Fruit fly (Drosophila melanogaster) whole organism, wandering third instar larva: Measurements from ENCODE around the gene CG12607.

ENCODE experiments used
- HLH106 ChIP-seq: fragments of 200-800 bp; optimal IDR thresholded peaks from 3 replicates; lab custom pipeline; 2019; ENCODE audit warnings: missing biosample characterization, mild to moderate bottlenecking, missing genetic modification characterization, moderate library complexity
- Vsx2 ChIP-seq: fragments of 200-300, 225-300 bp; sonication (Bioruptor generic); optimal IDR thresholded peaks from 2 replicates; lab custom pipeline; 2018; ENCODE audit warnings: missing biosample characterization, missing genetic modification characterization; ENCODE audit not compliant: partially characterized antibody

DNA sequence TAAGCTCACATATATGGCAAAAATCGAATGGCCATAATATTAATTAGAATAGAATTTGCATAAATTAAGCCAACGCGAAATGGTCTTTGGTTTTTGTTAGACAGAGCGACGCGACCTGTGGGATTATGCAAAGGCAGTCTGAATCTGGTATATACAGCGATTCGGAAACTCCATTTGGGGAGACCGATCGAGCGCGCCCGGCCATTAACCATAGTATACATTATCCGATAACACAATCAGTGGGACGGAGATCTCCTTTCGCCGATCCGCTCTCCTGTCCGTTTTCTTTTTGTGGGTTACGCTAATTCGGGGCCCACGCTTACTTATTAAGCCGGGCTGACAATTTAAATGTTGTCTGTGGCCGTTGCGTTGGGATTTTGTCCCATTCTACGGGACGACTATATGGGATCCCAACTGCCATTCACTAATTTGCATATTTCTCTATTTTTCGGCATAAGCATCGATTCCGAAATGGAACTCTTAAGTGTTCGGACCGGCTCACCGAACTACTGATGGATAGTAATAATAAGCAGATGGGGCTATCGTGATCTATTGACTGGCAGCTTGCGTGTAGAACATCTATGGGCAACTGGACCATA, 31.4 kb downstream of the CG12607 start:
- TF ChIP-seq Vsx2 = no peak
- no peak for TF ChIP-seq HLH106 (tag; lab: Kevin White, UChicago)
